Worm (Caenorhabditis elegans): ENCODE measurements around the gene T26C11.9.

Gene T26C11.9

ce11 chrX:1852636-1853035, 1.0 kb downstream of the T26C11.9 start, which contains the start of gene ceh-21:
Gene ceh-21 (minus strand): TSS chrX:1852736.
- TF ChIP-seq bed-1 (GFP tag; IDR thresholded peaks at IDR 0.05) (no peak), aptf-2 (GFP tag; conservative IDR thresholded peaks at IDR 0.05) (no peak), nfya-1 (tag; optimal IDR thresholded peaks at IDR 0.05; ENCODE audit: borderline replicate concordance, insufficient read depth) (no peak)

ce11 chrX:1850525-1850924, 3.1 kb downstream of the T26C11.9 start:
- TF ChIP-seq C06A6.2 (GFP tag; conservative IDR thresholded peaks at IDR 0.05) (0 out of 2 replicates have a peak, but pooled peaks have one; percentile 24), egl-18 (GFP tag; IDR thresholded peaks at IDR 0.05) (0 out of 2 replicates have a peak, but pooled peaks have one; percentile 32), zfh-2 (GFP tag; conservative IDR thresholded peaks at IDR 0.05) (peak; percentile 38; the same call in 1 of the 2 replicates), cebp-2 (GFP tag; IDR thresholded peaks at IDR 0.05) (0 out of 2 replicates have a peak, but pooled peaks have one; percentile 45), aptf-2 (GFP tag; conservative IDR thresholded peaks at IDR 0.05) (no peak), rcor-1 (GFP tag; IDR thresholded peaks at IDR 0.05) (0 out of 2 replicates have a peak, but pooled peaks have one; percentile 13), attf-6 (GFP tag; IDR thresholded peaks at IDR 0.05) (no peak), dox-1 (GFP tag; IDR thresholded peaks at IDR 0.05) (0 out of 2 replicates have a peak, but pooled peaks have one; percentile 11)

ce11 chrX:1848575-1848974, 5.1 kb downstream of the T26C11.9 start, which contains the start of gene ceh-41:
Gene ceh-41 (minus strand): TSS chrX:1848675.
- TF ChIP-seq gei-17 (GFP tag; optimal IDR thresholded peaks at IDR 0.05) (no peak), lin-35 (GFP tag; optimal IDR thresholded peaks at IDR 0.05) (no peak), ccch-3 (GFP tag; optimal IDR thresholded peaks at IDR 0.05) (no peak), T07F8.4 (tag; optimal IDR thresholded peaks at IDR 0.05) (no peak), F37B4.10 (GFP tag; IDR thresholded peaks at IDR 0.05) (no peak), F23B12.7 (tag; optimal IDR thresholded peaks at IDR 0.05; ENCODE audit: insufficient read depth) (no peak), B0261.1 (tag; optimal IDR thresholded peaks at IDR 0.05) (no peak), nfya-1 (tag; optimal IDR thresholded peaks at IDR 0.05; ENCODE audit: borderline replicate concordance, insufficient read depth) (no peak), ztf-22 (GFP tag; optimal IDR thresholded peaks at IDR 0.05) (no peak), let-526 (GFP tag; IDR thresholded peaks at IDR 0.05) (no peak), lin-40 (tag; optimal IDR thresholded peaks at IDR 0.05) (no peak), lsl-1 (GFP tag; optimal IDR thresholded peaks at IDR 0.05) (no peak), aptf-2 (GFP tag; conservative IDR thresholded peaks at IDR 0.05) (no peak), pha-4 (tag; optimal IDR thresholded peaks at IDR 0.05) (no peak), madf-8 (GFP tag; conservative IDR thresholded peaks at IDR 0.05) (no peak), snpc-1.1 (tag; optimal IDR thresholded peaks at IDR 0.05; ENCODE audit: insufficient read depth) (no peak)

ce11 chrX:1847685-1848084, 6.0 kb downstream of the T26C11.9 start:
- no peak for TF ChIP-seq D2030.7 (GFP tag; IDR thresholded peaks at IDR 0.05)
- no peak for TF ChIP-seq ztf-25 (GFP tag; IDR thresholded peaks at IDR 0.05)
- TF ChIP-seq mel-28 (tag; optimal IDR thresholded peaks at IDR 0.05; ENCODE audit: borderline replicate concordance): no peak
- no peak for TF ChIP-seq egl-44 (GFP tag; IDR thresholded peaks at IDR 0.05)
- TF ChIP-seq bed-1 (GFP tag; IDR thresholded peaks at IDR 0.05): no peak
- no peak for TF ChIP-seq F52B5.7 (tag; optimal IDR thresholded peaks at IDR 0.05)
- TF ChIP-seq aptf-2 (GFP tag; conservative IDR thresholded peaks at IDR 0.05): no peak
- TF ChIP-seq repo-1 (tag; optimal IDR thresholded peaks at IDR 0.05): no peak
- no peak for TF ChIP-seq F22D6.2 (tag; optimal IDR thresholded peaks at IDR 0.05)
- no peak for TF ChIP-seq sea-2 (GFP tag; IDR thresholded peaks at IDR 0.05)
- no peak for TF ChIP-seq ekl-4 (GFP tag; IDR thresholded peaks at IDR 0.05)
- no peak for TF ChIP-seq egl-18 (GFP tag; IDR thresholded peaks at IDR 0.05)
- TF ChIP-seq mes-4 (tag; optimal IDR thresholded peaks at IDR 0.05): no peak
- TF ChIP-seq him-1 (tag; optimal IDR thresholded peaks at IDR 0.05): no peak
- no peak for TF ChIP-seq dpl-1 (GFP tag; optimal IDR thresholded peaks at IDR 0.05)
- no peak for TF ChIP-seq madf-6 (GFP tag; IDR thresholded peaks at IDR 0.05)
- TF ChIP-seq ceh-100 (GFP tag; IDR thresholded peaks at IDR 0.05): no peak
